Fruit fly (Drosophila melanogaster): Measurements from ENCODE around the gene Seipin.

dm6 chrX:2661758-2662157 lies 42.2 kb downstream of the Seipin start:
- TF ChIP-seq vri (GFP tag; optimal IDR thresholded peaks at IDR 0.05) (no peak), CG11902 (GFP tag; optimal IDR thresholded peaks at IDR 0.05) (no peak)

Measured in whole organism, prepupa.